Fruit fly (Drosophila melanogaster) whole organism, prepupa: Measurements from ENCODE around the gene CG8176.

Source experiments
- CG8119 ChIP-seq: fragments of 200-800 bp; sonication (Bioruptor generic); IDR thresholded peaks from 3 replicates; pipeline ENCODE4 v1.3.6; 2022; ENCODE audit warnings: missing biosample characterization, missing genetic modification characterization
- Hr38 ChIP-seq: sonication (Bioruptor generic); optimal IDR thresholded peaks from 2 replicates; lab custom pipeline; 2016; ENCODE audit warnings: missing biosample characterization, missing genetic modification characterization
- Hr39 ChIP-seq: fragments of 200-800 bp; sonication (Bioruptor generic); optimal IDR thresholded peaks from 2 replicates; lab custom pipeline; 2016; ENCODE audit warnings: missing biosample characterization, missing genetic modification characterization
- Sox15 ChIP-seq: fragments of 200-800 bp; sonication (Bioruptor generic); optimal IDR thresholded peaks from 3 replicates; lab custom pipeline; 2016; ENCODE audit warnings: missing biosample characterization, missing genetic modification characterization

DNA sequence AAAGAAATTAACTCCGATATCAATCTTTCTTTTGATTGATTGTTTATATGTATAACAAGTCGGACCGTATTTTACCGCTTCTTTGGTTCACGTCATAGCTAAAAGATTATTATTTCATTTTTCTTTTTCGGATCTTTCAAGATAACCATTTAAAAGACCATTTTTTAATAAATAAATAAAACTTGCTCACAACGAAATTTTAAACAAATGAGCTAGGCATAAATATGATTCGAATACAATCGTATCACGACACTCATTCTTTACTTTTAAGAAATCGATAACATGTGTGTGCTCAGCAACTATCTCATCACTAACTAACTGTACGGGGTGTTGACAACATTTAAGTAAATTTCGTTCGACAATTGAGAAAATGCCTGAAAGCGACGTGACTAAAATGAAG, 11.5 kb upstream of the CG8176 start, which contains the start of gene CG8149:
- TF ChIP-seq Hr39 (GFP tag; lab: Kevin White, UChicago) (no peak), Sox15 (GFP tag; lab: Kevin White, UChicago) (no peak), Hr38 (GFP tag; lab: Kevin White, UChicago) (no peak), CG8119 (GFP tag; lab: Robert Waterston, UW) (no peak)
